Worm (Caenorhabditis elegans) whole organism, L1 larva: Measurements from ENCODE around the gene ZK131.11.

Experiments
- aha-1 ChIP-seq: fragments of 150-350 bp; optimal IDR thresholded peaks from 2 replicates; lab custom pipeline; 2014; ENCODE audit warnings: missing biosample characterization, missing genetic modification characterization
- alr-1 ChIP-seq: fragments of 200-800 bp; sonication (Bioruptor generic); optimal IDR thresholded peaks from 2 replicates; lab custom pipeline; 2018; ENCODE audit warnings: borderline replicate concordance, mild to moderate bottlenecking, missing genetic modification characterization, missing compliant biosample characterization
- blmp-1 ChIP-seq: fragments of 150-350 bp; optimal IDR thresholded peaks from 2 replicates; lab custom pipeline; 2014; ENCODE audit warnings: missing biosample characterization, missing genetic modification characterization
- ceh-82 ChIP-seq, 3 experiments: fragments of 150-350 bp in 1 of 3; sonication (generic microtip) in 2 of 3; optimal IDR thresholded peaks; 2 replicates each; lab custom pipeline; 2014 to 2017; ENCODE audit warnings: missing biosample characterization in 3 of 3, missing genetic modification characterization in 3 of 3
- ceh-88 ChIP-seq: fragments of 200-800 bp; sonication (Bioruptor generic); IDR thresholded peaks from 2 replicates; pipeline ENCODE4 v1.3.6; 2022; ENCODE audit warnings: missing genetic modification characterization, missing compliant biosample characterization
- ces-1 ChIP-seq: fragments of 150-350 bp; optimal IDR thresholded peaks from 2 replicates; lab custom pipeline; 2014; ENCODE audit warnings: missing biosample characterization, missing genetic modification reagents, missing genetic modification characterization
- dpl-1 ChIP-seq, 3 experiments: fragments of 150-350 bp in 2 of 3; sonication (generic microtip) in 1 of 3; optimal IDR thresholded peaks; 2 replicates each; lab custom pipeline; 2014 to 2017; ENCODE audit warnings: missing biosample characterization in 3 of 3, missing genetic modification characterization in 3 of 3, missing genetic modification reagents in 3 of 3
- efl-1 ChIP-seq, 4 experiments: fragments of 150-350 bp; optimal IDR thresholded peaks in 3 of 4; peaks in 1 of 4; 1 replicate in 1 of 4; 2 replicates in 3 of 4; lab custom pipeline; 2014; ENCODE audit warnings: missing biosample characterization in 2 of 4, missing genetic modification characterization in 2 of 4, missing genetic modification reagents in 2 of 4
- egl-27 ChIP-seq, 2 experiments: fragments of 150-350 bp in 1 of 2; sonication (generic microtip); optimal IDR thresholded peaks; 3 replicates each; lab custom pipeline; 2017 to 2018; ENCODE audit warnings: missing biosample characterization in 2 of 2, missing genetic modification characterization in 2 of 2, missing genetic modification reagents in 2 of 2
- elt-2 ChIP-seq: sonication (generic microtip); optimal IDR thresholded peaks from 2 replicates; lab custom pipeline; 2016; ENCODE audit warnings: missing genetic modification characterization, mild to moderate bottlenecking, inconsistent platforms, missing compliant biosample characterization, missing genetic modification reagents
- elt-3 ChIP-seq, 6 experiments: fragments of 150-350 bp in 1 of 6; sonication (generic microtip); optimal IDR thresholded peaks; 2 replicates each; lab custom pipeline; 2017 to 2018; ENCODE audit warnings: missing biosample characterization in 6 of 6, missing genetic modification characterization in 6 of 6, inconsistent platforms in 1 of 6
- fkh-10 ChIP-seq: sonication (generic microtip); optimal IDR thresholded peaks from 2 replicates; lab custom pipeline; 2017; ENCODE audit warnings: missing biosample characterization, missing genetic modification reagents, missing genetic modification characterization
- hlh-4 ChIP-seq: sonication (generic microtip); optimal IDR thresholded peaks from 2 replicates; lab custom pipeline; 2016; ENCODE audit warnings: mild to moderate bottlenecking, missing genetic modification characterization, missing compliant biosample characterization
- hpl-2 ChIP-seq: fragments of 150-350 bp; optimal IDR thresholded peaks from 2 replicates; lab custom pipeline; 2014; ENCODE audit warnings: missing biosample characterization, missing genetic modification reagents, missing genetic modification characterization
- jun-1 ChIP-seq: fragments of 150-350 bp; optimal IDR thresholded peaks from 2 replicates; lab custom pipeline; 2014; ENCODE audit warnings: missing biosample characterization, missing genetic modification reagents, missing genetic modification characterization
- lin-13 ChIP-seq: fragments of 150-350 bp; optimal IDR thresholded peaks from 2 replicates; lab custom pipeline; 2014; ENCODE audit warnings: missing biosample characterization, missing genetic modification reagents, missing genetic modification characterization
- lin-15B ChIP-seq: fragments of 150-350 bp; sonication (generic microtip); optimal IDR thresholded peaks from 3 replicates; lab custom pipeline; 2014; ENCODE audit warnings: missing biosample characterization, missing genetic modification characterization
- lin-35 ChIP-seq, 2 experiments: fragments of 150-350 bp; optimal IDR thresholded peaks; 2 replicates each; lab custom pipeline; 2014; ENCODE audit warnings: missing biosample characterization in 2 of 2, missing genetic modification characterization in 2 of 2, missing genetic modification reagents in 2 of 2
- lin-39 ChIP-seq: fragments of 150-350 bp; optimal IDR thresholded peaks from 2 replicates; lab custom pipeline; 2014; ENCODE audit warnings: missing biosample characterization, missing genetic modification reagents, missing genetic modification characterization
- lsy-2 ChIP-seq, 2 experiments: fragments of 150-350 bp; optimal IDR thresholded peaks; 2 replicates each; lab custom pipeline; 2014; ENCODE audit warnings: missing biosample characterization in 2 of 2, missing genetic modification characterization in 2 of 2
- nhr-19 ChIP-seq: fragments of 200-800 bp; sonication (Bioruptor generic); conservative IDR thresholded peaks from 2 replicates; pipeline ENCODE4 v1.3.6; 2022; ENCODE audit warnings: missing genetic modification characterization, missing compliant biosample characterization
- nhr-20 ChIP-seq: sonication (generic microtip); optimal IDR thresholded peaks from 2 replicates; lab custom pipeline; 2016; ENCODE audit warnings: mild to moderate bottlenecking, missing genetic modification characterization, missing compliant biosample characterization
- nhr-28 ChIP-seq: fragments of 150-350 bp; optimal IDR thresholded peaks from 2 replicates; lab custom pipeline; 2014; ENCODE audit warnings: missing biosample characterization, missing genetic modification characterization
- nhr-47 ChIP-seq: sonication (generic microtip); optimal IDR thresholded peaks from 2 replicates; lab custom pipeline; 2016; ENCODE audit warnings: mild to moderate bottlenecking, missing genetic modification characterization, moderate library complexity, missing compliant biosample characterization
- nhr-71 ChIP-seq: sonication (generic microtip); optimal IDR thresholded peaks from 2 replicates; lab custom pipeline; 2016; ENCODE audit warnings: mild to moderate bottlenecking, missing genetic modification characterization, moderate library complexity, missing compliant biosample characterization
- nhr-76 ChIP-seq: sonication (generic microtip); optimal IDR thresholded peaks from 2 replicates; lab custom pipeline; 2017; ENCODE audit warnings: missing biosample characterization, missing genetic modification characterization
- nhr-77 ChIP-seq: fragments of 150-350 bp; optimal IDR thresholded peaks from 2 replicates; lab custom pipeline; 2014; ENCODE audit warnings: missing biosample characterization, missing genetic modification characterization
- nhr-85 ChIP-seq: sonication (generic microtip); peaks from one replicate; lab custom pipeline; 2016; ENCODE audit warnings: missing genetic modification characterization, inconsistent platforms, missing compliant biosample characterization
- nhr-90 ChIP-seq: sonication (generic microtip); optimal IDR thresholded peaks from 2 replicates; lab custom pipeline; 2016; ENCODE audit warnings: mild to moderate bottlenecking, missing genetic modification characterization, missing compliant biosample characterization; ENCODE audit not compliant: poor library complexity
- pag-3 ChIP-seq: sonication (generic microtip); optimal IDR thresholded peaks from 2 replicates; lab custom pipeline; 2017; ENCODE audit warnings: missing genetic modification characterization, mild to moderate bottlenecking, missing compliant biosample characterization, antibody characterized with exemption, borderline replicate concordance; ENCODE audit not compliant: insufficient read depth
- pqm-1 ChIP-seq: sonication (generic microtip); optimal IDR thresholded peaks from 3 replicates; lab custom pipeline; 2017; ENCODE audit warnings: missing biosample characterization, missing genetic modification characterization
- snpc-4 ChIP-seq: fragments of 150-350 bp; optimal IDR thresholded peaks from 2 replicates; lab custom pipeline; 2014; ENCODE audit warnings: missing biosample characterization, missing genetic modification characterization
- snu-23 ChIP-seq: sonication (generic microtip); optimal IDR thresholded peaks from 2 replicates; lab custom pipeline; 2016; ENCODE audit warnings: missing genetic modification characterization, missing compliant biosample characterization
- sup-37 ChIP-seq: fragments of 200-800 bp; sonication (Bioruptor generic); optimal IDR thresholded peaks from 2 replicates; lab custom pipeline; 2018; ENCODE audit warnings: mild to moderate bottlenecking, missing genetic modification characterization, missing compliant biosample characterization
- tbx-2 ChIP-seq: sonication (generic microtip); optimal IDR thresholded peaks from 2 replicates; lab custom pipeline; 2016; ENCODE audit warnings: missing genetic modification characterization, missing compliant biosample characterization
- zag-1 ChIP-seq: fragments of 150-350 bp; optimal IDR thresholded peaks from 2 replicates; lab custom pipeline; 2014; ENCODE audit warnings: missing biosample characterization, missing genetic modification characterization
- ztf-4 ChIP-seq: fragments of 150-350 bp; optimal IDR thresholded peaks from 2 replicates; lab custom pipeline; 2014; ENCODE audit warnings: missing biosample characterization, missing genetic modification characterization

Gene ZK131.11

ce11 chrII:13847366-13847765, 55.3 kb downstream of the ZK131.11 start:
- TF ChIP-seq efl-1 (optimal IDR thresholded peaks at IDR 0.05; lab: Kevin White, UChicago): peak; percentile 17 to 32
- no peak for TF ChIP-seq efl-1 (GFP tag; optimal IDR thresholded peaks at IDR 0.05 in 1 of 2; lab: Kevin White, UChicago)
- TF ChIP-seq snu-23 (GFP tag; lab: Kevin White, UChicago): peak; percentile 11
- peak; percentile 2 for TF ChIP-seq blmp-1 (tag; lab: Kevin White, UChicago)
- peak; percentile 54 for TF ChIP-seq nhr-85
- TF ChIP-seq lin-13 (GFP tag; lab: Kevin White, UChicago): no peak
- TF ChIP-seq lsy-2 (tag; optimal IDR thresholded peaks at IDR 0.05; lab: Kevin White, UChicago): peak in 1 of 2 experiments; percentile 4
- peak in 1 of 2 experiments; percentile 14 for TF ChIP-seq lin-35 (GFP tag; optimal IDR thresholded peaks at IDR 0.05; lab: Kevin White, UChicago)
- TF ChIP-seq nhr-28: no peak
- peak in 1 of 3 experiments; percentile 35 for TF ChIP-seq dpl-1 (GFP tag; optimal IDR thresholded peaks at IDR 0.05; lab: Kevin White, UChicago)

ce11 chrII:13852004-13852403, 60.0 kb downstream of the ZK131.11 start, which contains the start of gene F08G2.8:
Gene F08G2.8 (plus strand): TSS chrII:13852304.
- no peak for TF ChIP-seq hlh-4 (tag; lab: Kevin White, UChicago)
- TF ChIP-seq lin-39: no peak
- peak; percentile 48 for TF ChIP-seq nhr-85
- TF ChIP-seq snu-23 (GFP tag; lab: Kevin White, UChicago): no peak

- TF ChIP-seq snpc-4 (tag; lab: Kevin White, UChicago) (peak; percentile 73), nhr-47 (tag; lab: Kevin White, UChicago) (peak; percentile 49), elt-3 (tag; optimal IDR thresholded peaks at IDR 0.05; lab: Kevin White, UChicago) (peak in 1 of 6 experiments; percentile 6), elt-2 (tag; lab: Kevin White, UChicago) (peak; percentile 62), nhr-19 (GFP tag; lab: Robert Waterston, UW) (peak; percentile 10; the same call in 1 of the 2 replicates), nhr-90 (tag; lab: Kevin White, UChicago) (peak; percentile 60), nhr-71 (peak; percentile 38), nhr-20 (peak; percentile 35)
Measured at ce11 chrII:13852532-13853199, 60.6 kb downstream of the ZK131.11 start.

- TF ChIP-seq jun-1 (tag; lab: Kevin White, UChicago): no peak
- TF ChIP-seq hpl-2 (GFP tag; lab: Kevin White, UChicago): no peak
- no peak for TF ChIP-seq ceh-82 (tag; optimal IDR thresholded peaks at IDR 0.05; lab: Kevin White, UChicago)
- no peak for TF ChIP-seq ztf-4
- TF ChIP-seq tbx-2 (tag; lab: Kevin White, UChicago): no peak
- no peak for TF ChIP-seq snpc-4 (tag; lab: Kevin White, UChicago)
- TF ChIP-seq pqm-1 (tag; lab: Kevin White, UChicago): no peak
- no peak for TF ChIP-seq sup-37 (GFP tag; lab: Kevin White, UChicago)
- TF ChIP-seq zag-1 (tag; lab: Kevin White, UChicago): no peak
- no peak for TF ChIP-seq egl-27 (tag; optimal IDR thresholded peaks at IDR 0.05; lab: Kevin White, UChicago)
- no peak for TF ChIP-seq alr-1 (tag; lab: Kevin White, UChicago)
Measured at ce11 chrII:13855352-13855751, 63.3 kb downstream of the ZK131.11 start.

ce11 chrII:13858352-13858751, 66.3 kb downstream of the ZK131.11 start:
- TF ChIP-seq fkh-10 (GFP tag; lab: Kevin White, UChicago): no peak
- no peak for TF ChIP-seq efl-1 (optimal IDR thresholded peaks at IDR 0.05; lab: Kevin White, UChicago)
- TF ChIP-seq efl-1 (GFP tag; optimal IDR thresholded peaks at IDR 0.05 in 1 of 2; lab: Kevin White, UChicago): peak in 1 of 2 experiments; percentile 40
- TF ChIP-seq nhr-77 (tag; lab: Kevin White, UChicago): no peak
- no peak for TF ChIP-seq aha-1
- TF ChIP-seq ces-1: no peak
- TF ChIP-seq ztf-4: no peak
- no peak for TF ChIP-seq nhr-76 (tag; lab: Kevin White, UChicago)
- TF ChIP-seq lin-15B (tag; lab: Kevin White, UChicago): no peak
- peak; percentile 19 for TF ChIP-seq nhr-85
- TF ChIP-seq pag-3 (tag; lab: Kevin White, UChicago): no peak
- no peak for TF ChIP-seq dpl-1 (GFP tag; optimal IDR thresholded peaks at IDR 0.05; lab: Kevin White, UChicago)
- TF ChIP-seq ceh-88 (GFP tag; lab: Robert Waterston, UW): no peak
- no peak for TF ChIP-seq nhr-47 (tag; lab: Kevin White, UChicago)
